Fruit fly (Drosophila melanogaster) whole organism, embryonic: ENCODE results near the gene tst.

Experiments
- Awh ChIP-seq: fragments of 200-800 bp; sonication (Bioruptor generic); IDR thresholded peaks from 2 replicates; pipeline ENCODE4, ENCODE4 v1.3.6; 2022; ENCODE audit warnings: missing biosample characterization, missing genetic modification characterization
- Blimp-1 ChIP-seq: fragments of 200-800 bp; sonication (Bioruptor generic); optimal IDR thresholded peaks from 3 replicates; lab custom pipeline; 2018; ENCODE audit warnings: missing biosample characterization, missing genetic modification characterization, mild to moderate bottlenecking, moderate library complexity, missing genetic modification reagents
- CG10321 ChIP-seq: fragments of 200-800 bp; sonication (Bioruptor generic); IDR thresholded peaks from 2 replicates; pipeline ENCODE4 v1.3.6; 2022; ENCODE audit warnings: missing biosample characterization, missing genetic modification characterization
- CG10366 ChIP-seq: fragments of 200-800 bp; sonication (Bioruptor generic); IDR thresholded peaks from 2 replicates; pipeline ENCODE4 v1.3.6; 2022; ENCODE audit warnings: missing biosample characterization, missing genetic modification characterization
- CG10543 ChIP-seq: fragments of 200-800 bp; sonication (Bioruptor generic); optimal IDR thresholded peaks from 3 replicates; lab custom pipeline; 2017; ENCODE audit warnings: missing biosample characterization, mild to moderate bottlenecking, missing genetic modification characterization, moderate library complexity
- CG10565 ChIP-seq: fragments of 200-800 bp; sonication (Bioruptor generic); optimal IDR thresholded peaks from 3 replicates; lab custom pipeline; 2016; ENCODE audit warnings: missing biosample characterization, mild to moderate bottlenecking, missing genetic modification characterization
- CG13287 ChIP-seq: fragments of 200-800 bp; sonication (Bioruptor generic); IDR thresholded peaks from 2 replicates; pipeline ENCODE4 v1.3.6; 2022; ENCODE audit warnings: missing biosample characterization, missing genetic modification characterization; ENCODE audit not compliant: partially characterized antibody
- CG13775 ChIP-seq: fragments of 200-800 bp; sonication (Bioruptor generic); optimal IDR thresholded peaks from 3 replicates; lab custom pipeline; 2017; ENCODE audit warnings: missing biosample characterization, mild to moderate bottlenecking, missing genetic modification characterization
- CG13894 ChIP-seq: fragments of 200-800 bp; sonication (Bioruptor generic); optimal IDR thresholded peaks from 3 replicates; lab custom pipeline; 2018; ENCODE audit warnings: missing biosample characterization, mild to moderate bottlenecking, missing genetic modification characterization, moderate library complexity
- CG17186 ChIP-seq: fragments of 200-800 bp; sonication (Bioruptor generic); optimal IDR thresholded peaks from 3 replicates; lab custom pipeline; 2017; ENCODE audit warnings: missing biosample characterization, missing genetic modification reagents, missing genetic modification characterization
- CG17568 ChIP-seq: fragments of 200-800 bp; sonication (Bioruptor generic); optimal IDR thresholded peaks from 2 replicates; lab custom pipeline; 2018; ENCODE audit warnings: missing biosample characterization, mild to moderate bottlenecking, missing genetic modification characterization, moderate library complexity
- CG17802 ChIP-seq: fragments of 200-800 bp; sonication (Bioruptor generic); optimal IDR thresholded peaks from 2 replicates; lab custom pipeline; 2018; ENCODE audit warnings: missing biosample characterization, mild to moderate bottlenecking, missing genetic modification characterization, moderate library complexity
- CG18262 ChIP-seq: fragments of 200-800 bp; optimal IDR thresholded peaks from 3 replicates; lab custom pipeline; 2019; ENCODE audit warnings: missing biosample characterization, mild to moderate bottlenecking, missing genetic modification characterization, moderate library complexity
- CG18599 ChIP-seq: fragments of 200-800 bp; sonication (Bioruptor generic); optimal IDR thresholded peaks from 3 replicates; lab custom pipeline; 2017; ENCODE audit warnings: missing biosample characterization, missing genetic modification characterization, mild to moderate bottlenecking, moderate library complexity, missing genetic modification reagents
- CG33557 ChIP-seq: fragments of 200-800 bp; sonication (Bioruptor generic); optimal IDR thresholded peaks from 2 replicates; lab custom pipeline; 2019; ENCODE audit warnings: missing biosample characterization, mild to moderate bottlenecking, missing genetic modification characterization, moderate library complexity
- CG3407 ChIP-seq: fragments of 200-800 bp; sonication (Bioruptor generic); optimal IDR thresholded peaks from 2 replicates; lab custom pipeline; 2018; ENCODE audit warnings: missing biosample characterization, mild to moderate bottlenecking, missing genetic modification characterization
- CG6654 ChIP-seq: fragments of 200-800 bp; sonication (Bioruptor generic); optimal IDR thresholded peaks from 2 replicates; lab custom pipeline; 2017; ENCODE audit warnings: missing biosample characterization, mild to moderate bottlenecking, missing genetic modification characterization
- CG9609 ChIP-seq: fragments of 200-800 bp; sonication (Bioruptor generic); optimal IDR thresholded peaks from 3 replicates; lab custom pipeline; 2016; ENCODE audit warnings: missing biosample characterization, missing genetic modification characterization
- CG9876 ChIP-seq: fragments of 200-800 bp; sonication (Bioruptor generic); optimal IDR thresholded peaks from 2 replicates; lab custom pipeline; 2016; ENCODE audit warnings: missing biosample characterization, missing genetic modification characterization
- Dfd ChIP-seq, 2 experiments: fragments of >200 bp; optimal IDR thresholded peaks; 2 replicates each; lab custom pipeline; 2017; ENCODE audit warnings: missing biosample characterization in 2 of 2, missing genetic modification characterization in 2 of 2
- Ets97D ChIP-seq: fragments of 200-800 bp; sonication (Bioruptor generic); optimal IDR thresholded peaks from 3 replicates; lab custom pipeline; 2016; ENCODE audit warnings: missing biosample characterization, missing genetic modification characterization
- Fer1 ChIP-seq: fragments of 200-800 bp; sonication (Bioruptor generic); optimal IDR thresholded peaks from 2 replicates; lab custom pipeline; 2017; ENCODE audit warnings: missing biosample characterization, mild to moderate bottlenecking, missing genetic modification characterization
- Med ChIP-seq: fragments of 200-800 bp; sonication (Bioruptor generic); peaks from one replicate; lab custom pipeline; 2016; ENCODE audit warnings: missing biosample characterization, missing genetic modification characterization, mild to moderate bottlenecking, inconsistent platforms, moderate library complexity
- Mrtf ChIP-seq: fragments of 200-800 bp; sonication (Bioruptor generic); IDR thresholded peaks from 3 replicates; pipeline ENCODE4 v1.3.6; 2022; ENCODE audit warnings: missing biosample characterization, missing genetic modification characterization
- Nf-YA ChIP-seq: fragments of 200-800 bp; sonication (Bioruptor generic); IDR thresholded peaks from 2 replicates; pipeline ENCODE4 v1.3.6; 2022; ENCODE audit warnings: missing biosample characterization, missing genetic modification characterization
- Optix ChIP-seq: fragments of 200-800 bp; sonication (Bioruptor generic); IDR thresholded peaks from 3 replicates; pipeline ENCODE4 v1.3.6; 2022; ENCODE audit warnings: missing biosample characterization, missing genetic modification characterization
- Side ChIP-seq: fragments of 200-800 bp; sonication (Bioruptor generic); optimal IDR thresholded peaks from 2 replicates; lab custom pipeline; 2016; ENCODE audit warnings: missing biosample characterization, missing genetic modification characterization
- TFAM ChIP-seq: fragments of 200-800 bp; sonication (Bioruptor generic); optimal IDR thresholded peaks from 2 replicates; lab custom pipeline; 2017; ENCODE audit warnings: missing biosample characterization, missing genetic modification characterization, inconsistent platforms
- Tbp ChIP-seq: fragments of >200 bp; optimal IDR thresholded peaks from 2 replicates; lab custom pipeline; 2018; ENCODE audit warnings: missing biosample characterization, missing genetic modification characterization
- Xbp1 ChIP-seq: fragments of 200-800 bp; sonication (Bioruptor generic); optimal IDR thresholded peaks from 3 replicates; lab custom pipeline; 2016; ENCODE audit warnings: missing biosample characterization, mild to moderate bottlenecking, missing genetic modification characterization
- ap ChIP-seq: fragments of 200-800 bp; sonication (Bioruptor generic); IDR thresholded peaks from 2 replicates; pipeline ENCODE4 v1.3.6; 2022; ENCODE audit warnings: missing biosample characterization, missing genetic modification characterization
- ato ChIP-seq: fragments of 200-800 bp; sonication (Bioruptor generic); IDR thresholded peaks from 2 replicates; pipeline ENCODE4 v1.3.6; 2022; ENCODE audit warnings: missing biosample characterization, missing genetic modification characterization; ENCODE audit not compliant: partially characterized antibody
- btn ChIP-seq: fragments of 200-800 bp; sonication (Bioruptor generic); optimal IDR thresholded peaks from 2 replicates; lab custom pipeline; 2016; ENCODE audit warnings: missing biosample characterization, missing genetic modification characterization
- chif ChIP-seq, 2 experiments: fragments of 200-800 bp; sonication (Bioruptor generic); optimal IDR thresholded peaks; 3 replicates each; lab custom pipeline; 2016; ENCODE audit warnings: missing biosample characterization in 2 of 2, missing genetic modification characterization in 2 of 2
- ci ChIP-seq: fragments of 200-800 bp; sonication (Bioruptor generic); IDR thresholded peaks from 3 replicates; pipeline ENCODE4 v1.3.6; 2022; ENCODE audit warnings: missing biosample characterization, missing genetic modification characterization
- dan ChIP-seq: fragments of 200-800 bp; sonication (Bioruptor generic); IDR thresholded peaks from 2 replicates; pipeline ENCODE4 v1.3.6; 2022; ENCODE audit warnings: missing biosample characterization, missing genetic modification characterization
- gcm2 ChIP-seq: fragments of 200-800 bp; sonication (Bioruptor generic); optimal IDR thresholded peaks from 2 replicates; lab custom pipeline; 2016; ENCODE audit warnings: missing biosample characterization, missing genetic modification characterization
- gem ChIP-seq: fragments of 200-800 bp; sonication (Bioruptor generic); optimal IDR thresholded peaks from 2 replicates; lab custom pipeline; 2019; ENCODE audit warnings: missing biosample characterization, mild to moderate bottlenecking, missing genetic modification characterization, moderate library complexity
- gro ChIP-seq: fragments of 200-800 bp; sonication (Bioruptor generic); optimal IDR thresholded peaks from 2 replicates; lab custom pipeline; 2016; ENCODE audit warnings: missing biosample characterization, missing genetic modification characterization
- odd ChIP-seq: fragments of 200-800 bp; sonication (Bioruptor generic); optimal IDR thresholded peaks from 2 replicates; lab custom pipeline; 2017; ENCODE audit warnings: missing biosample characterization, mild to moderate bottlenecking, missing genetic modification characterization
- pb ChIP-seq: fragments of 200-800 bp; sonication (Bioruptor generic); optimal IDR thresholded peaks from 3 replicates; lab custom pipeline; 2016; ENCODE audit warnings: missing biosample characterization, missing genetic modification characterization
- peb ChIP-seq: fragments of 200-800 bp; sonication (Bioruptor generic); IDR thresholded peaks from 2 replicates; pipeline ENCODE4 v1.3.6; 2022; ENCODE audit warnings: missing biosample characterization, missing genetic modification characterization
- pum ChIP-seq: fragments of 200-800 bp; sonication (Bioruptor generic); optimal IDR thresholded peaks from 2 replicates; lab custom pipeline; 2016; ENCODE audit warnings: missing biosample characterization, missing genetic modification characterization
- ro ChIP-seq: fragments of 200-800 bp; sonication (Bioruptor generic); IDR thresholded peaks from 2 replicates; pipeline ENCODE4 v1.3.6; 2022; ENCODE audit warnings: missing biosample characterization, missing genetic modification characterization
- run ChIP-seq: fragments of 200-800 bp; sonication (Bioruptor generic); optimal IDR thresholded peaks from 3 replicates; lab custom pipeline; 2018; ENCODE audit warnings: missing biosample characterization, mild to moderate bottlenecking, missing genetic modification characterization
- salm ChIP-seq: fragments of 200-800 bp; sonication (Bioruptor generic); optimal IDR thresholded peaks from 2 replicates; lab custom pipeline; 2018; ENCODE audit warnings: missing biosample characterization, mild to moderate bottlenecking, missing genetic modification characterization
- sens ChIP-seq: fragments of 200-800 bp; sonication (Bioruptor generic); peaks from one replicate; lab custom pipeline; 2016; ENCODE audit warnings: missing biosample characterization, missing genetic modification characterization
- slbo ChIP-seq: fragments of 200-800 bp; sonication (Bioruptor generic); IDR thresholded peaks from 2 replicates; pipeline ENCODE4 v1.3.6; 2022; ENCODE audit warnings: missing biosample characterization, missing genetic modification characterization
- sna ChIP-seq: fragments of 200-800 bp; sonication (Bioruptor generic); IDR thresholded peaks from 2 replicates; pipeline ENCODE4 v1.3.6; 2022; ENCODE audit warnings: missing biosample characterization, missing genetic modification characterization; ENCODE audit not compliant: partially characterized antibody
- twi ChIP-seq: fragments of 200-800 bp; optimal IDR thresholded peaks from 2 replicates; lab custom pipeline; 2019; ENCODE audit warnings: missing biosample characterization, mild to moderate bottlenecking, missing genetic modification characterization, moderate library complexity
- vnd ChIP-seq: fragments of 200-800 bp; sonication (Bioruptor generic); IDR thresholded peaks from 3 replicates; pipeline ENCODE4 v1.3.6; 2022; ENCODE audit warnings: missing biosample characterization, missing genetic modification characterization; ENCODE audit not compliant: partially characterized antibody

tst gene

DNA sequence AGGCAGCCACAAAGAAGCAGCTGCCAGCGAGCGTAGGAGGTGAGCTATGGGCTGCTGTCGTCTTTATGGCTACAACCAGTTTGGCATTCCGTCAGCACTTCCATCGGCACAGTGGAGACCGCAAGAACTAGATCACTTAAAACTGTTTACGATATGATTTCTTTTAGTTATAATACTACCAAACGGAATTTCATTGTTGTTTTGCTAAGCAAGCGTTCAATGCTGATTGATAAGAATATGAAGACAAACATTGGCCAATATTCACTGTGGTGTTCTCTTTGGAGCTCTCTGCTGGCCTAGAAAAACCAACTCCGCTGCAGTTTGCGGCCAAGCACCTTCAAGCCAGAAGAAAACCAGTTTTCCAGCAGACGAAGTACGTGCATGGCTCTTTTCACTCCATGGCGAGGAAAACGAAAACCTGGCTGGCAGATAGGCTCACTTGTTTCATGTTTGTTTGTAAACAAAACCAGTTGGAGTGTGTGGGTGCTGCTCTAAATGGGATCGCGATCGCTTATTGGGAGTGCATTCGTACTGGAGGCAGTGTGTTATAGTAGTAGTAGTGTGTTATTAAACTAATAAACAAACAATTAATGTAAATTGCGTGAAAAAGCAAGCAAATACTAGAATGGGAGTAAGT, 45.0 kb upstream of the tst start (continued):
- no peak for TF ChIP-seq pum (GFP tag; lab: Kevin White, UChicago)
- no peak for TF ChIP-seq chif (GFP tag; optimal IDR thresholded peaks at IDR 0.05; lab: Kevin White, UChicago)
- TF ChIP-seq peb (GFP tag; lab: Robert Waterston, UW), result no peak
- peak; percentile 77 for TF ChIP-seq Med (GFP tag; lab: Kevin White, UChicago)
- no peak for TF ChIP-seq CG13287 (GFP tag; lab: Robert Waterston, UW)
- TF ChIP-seq CG17568 (GFP tag; lab: Kevin White, UChicago), result no peak
- peak; percentile 38; the same call in 1 of the 3 replicates for TF ChIP-seq ci (GFP tag; lab: Robert Waterston, UW)
- no peak for TF ChIP-seq ro
- TF ChIP-seq CG13775 (GFP tag; lab: Kevin White, UChicago), result no peak
- TF ChIP-seq CG9876 (GFP tag; lab: Kevin White, UChicago), result no peak
- no peak for TF ChIP-seq CG10321 (GFP tag; lab: Robert Waterston, UW)
- no peak for TF ChIP-seq Nf-YA (GFP tag; lab: Robert Waterston, UW)
- no peak for TF ChIP-seq CG18262
- no peak for TF ChIP-seq CG17802
- no peak for TF ChIP-seq sna (GFP tag; lab: Robert Waterston, UW)
- no peak for TF ChIP-seq twi (tag; lab: Kevin White, UChicago)
- TF ChIP-seq dan (GFP tag; lab: Robert Waterston, UW), result no peak
- no peak for TF ChIP-seq Fer1 (GFP tag; lab: Kevin White, UChicago)
- TF ChIP-seq slbo (GFP tag; lab: Robert Waterston, UW), result peak; percentile 33; the same call in 1 of the 2 replicates
- no peak for TF ChIP-seq pb (GFP tag; lab: Kevin White, UChicago)
- TF ChIP-seq CG10565, result no peak
- no peak for TF ChIP-seq Tbp (GFP tag; lab: Kevin White, UChicago)
- TF ChIP-seq ap, result no peak
- no peak for TF ChIP-seq gcm2 (GFP tag; lab: Kevin White, UChicago)
- peak; percentile 26 for TF ChIP-seq CG10543 (GFP tag; lab: Kevin White, UChicago)
- TF ChIP-seq Awh (GFP tag; lab: Robert Waterston, UW), result 0 out of 2 replicates have a peak, but pooled peaks have one; percentile 15
- TF ChIP-seq salm (tag; lab: Kevin White, UChicago), result no peak
- TF ChIP-seq gem (tag; lab: Kevin White, UChicago), result no peak
- no peak for TF ChIP-seq CG13894 (tag; lab: Kevin White, UChicago)
- TF ChIP-seq odd (GFP tag; lab: Kevin White, UChicago), result no peak
- TF ChIP-seq ato (GFP tag; lab: Robert Waterston, UW), result no peak
- TF ChIP-seq CG10366 (GFP tag; lab: Robert Waterston, UW), result peak; percentile 47
- peak; percentile 29 for TF ChIP-seq CG3407
- peak; percentile 24 for TF ChIP-seq Xbp1 (GFP tag; lab: Kevin White, UChicago)
- TF ChIP-seq CG33557 (GFP tag; lab: Kevin White, UChicago), result no peak
- no peak for TF ChIP-seq vnd (GFP tag; lab: Robert Waterston, UW)
- no peak for TF ChIP-seq Optix (GFP tag; lab: Robert Waterston, UW)
- no peak for TF ChIP-seq CG18599 (GFP tag; lab: Kevin White, UChicago)
- TF ChIP-seq Blimp-1 (GFP tag; lab: Kevin White, UChicago), result peak; percentile 40
- TF ChIP-seq Mrtf (GFP tag; lab: Robert Waterston, UW), result no peak; the same call in 2 of the 3 replicates
- TF ChIP-seq Side (GFP tag; lab: Kevin White, UChicago), result peak; percentile 17
- TF ChIP-seq CG17186, result no peak
- TF ChIP-seq btn (GFP tag; lab: Kevin White, UChicago), result no peak
- TF ChIP-seq Dfd (GFP tag; optimal IDR thresholded peaks at IDR 0.05; lab: Kevin White, UChicago), result no peak
- TF ChIP-seq Ets97D (GFP tag; lab: Kevin White, UChicago), result no peak
- no peak for TF ChIP-seq TFAM (GFP tag; lab: Kevin White, UChicago)
- TF ChIP-seq CG9609, result peak; percentile 22
- TF ChIP-seq sens (GFP tag; lab: Kevin White, UChicago), result no peak
- TF ChIP-seq run (tag; lab: Kevin White, UChicago), result peak; percentile 4
- TF ChIP-seq CG6654, result no peak
- no peak for TF ChIP-seq gro
